Fruit fly (Drosophila melanogaster) whole organism, wandering third instar larva: ENCODE results near the gene atk.

ENCODE experiments used
- Abd-B ChIP-seq: fragments of >200 bp; optimal IDR thresholded peaks from 2 replicates; lab custom pipeline; 2017; ENCODE audit warnings: missing biosample characterization, missing genetic modification characterization
- CG32264 ChIP-seq: fragments of 200-800 bp; sonication (Bioruptor generic); optimal IDR thresholded peaks from 2 replicates; lab custom pipeline; 2016; ENCODE audit warnings: missing biosample characterization, missing genetic modification characterization
- CG9705 ChIP-seq: fragments of 200-800 bp; sonication (Bioruptor generic); optimal IDR thresholded peaks from 2 replicates; lab custom pipeline; 2018; ENCODE audit warnings: missing biosample characterization, mild to moderate bottlenecking, missing genetic modification characterization
- CrebA ChIP-seq: fragments of 200-800 bp; sonication (Bioruptor generic); optimal IDR thresholded peaks from 2 replicates; lab custom pipeline; 2016; ENCODE audit warnings: missing biosample characterization, mild to moderate bottlenecking, missing genetic modification characterization, borderline replicate concordance
- Dfd ChIP-seq: fragments of >200 bp; optimal IDR thresholded peaks from 2 replicates; lab custom pipeline; 2017; ENCODE audit warnings: missing biosample characterization, missing genetic modification characterization
- Dif ChIP-seq: fragments of 200-275, 200-300 bp; sonication (Bioruptor generic); optimal IDR thresholded peaks from 2 replicates; lab custom pipeline; 2018; ENCODE audit warnings: missing biosample characterization, missing genetic modification characterization; ENCODE audit not compliant: partially characterized antibody
- GATAd ChIP-seq: sonication (Bioruptor generic); optimal IDR thresholded peaks from 2 replicates; lab custom pipeline; 2016; ENCODE audit warnings: missing biosample characterization, missing genetic modification characterization
- HLH106 ChIP-seq: fragments of 200-800 bp; optimal IDR thresholded peaks from 3 replicates; lab custom pipeline; 2019; ENCODE audit warnings: missing biosample characterization, mild to moderate bottlenecking, missing genetic modification characterization, moderate library complexity
- Hnf4 ChIP-seq: fragments of 200-800 bp; sonication (Bioruptor generic); optimal IDR thresholded peaks from 2 replicates; lab custom pipeline; 2016; ENCODE audit warnings: missing biosample characterization, mild to moderate bottlenecking, missing genetic modification characterization
- Hr78 ChIP-seq: fragments of >200 bp; optimal IDR thresholded peaks from 2 replicates; lab custom pipeline; 2017; ENCODE audit warnings: missing biosample characterization, missing genetic modification characterization
- Hr83 ChIP-seq: fragments of 200-300 bp; sonication (Bioruptor generic); optimal IDR thresholded peaks from 2 replicates; lab custom pipeline; 2016; ENCODE audit warnings: missing biosample characterization, mild to moderate bottlenecking, missing genetic modification characterization, moderate library complexity; ENCODE audit not compliant: poor library complexity, severe bottlenecking
- Jra ChIP-seq: sonication (Bioruptor generic); optimal IDR thresholded peaks from 2 replicates; lab custom pipeline; 2016; ENCODE audit warnings: missing biosample characterization, missing genetic modification characterization
- Mio ChIP-seq: sonication (Bioruptor generic); optimal IDR thresholded peaks from 2 replicates; lab custom pipeline; 2016; ENCODE audit warnings: missing biosample characterization, missing genetic modification characterization
- Myc ChIP-seq: fragments of >200 bp; optimal IDR thresholded peaks from 2 replicates; lab custom pipeline; 2017
- N ChIP-seq: fragments of >200 bp; optimal IDR thresholded peaks from 2 replicates; lab custom pipeline; 2018; ENCODE audit warnings: missing biosample characterization, missing external identifiers, missing genetic modification characterization
- OdsH ChIP-seq: fragments of 200-800 bp; sonication (Bioruptor generic); optimal IDR thresholded peaks from 2 replicates; lab custom pipeline; 2016; ENCODE audit warnings: missing biosample characterization, mild to moderate bottlenecking, missing genetic modification characterization
- Rel ChIP-seq, 2 experiments: fragments of 200-800 bp; sonication (Bioruptor generic) in 1 of 2; optimal IDR thresholded peaks; 2 replicates in 1 of 2; 3 replicates in 1 of 2; lab custom pipeline; 2016 to 2019; ENCODE audit warnings: mild to moderate bottlenecking in 2 of 2, missing biosample characterization in 2 of 2, missing genetic modification characterization in 2 of 2, moderate library complexity in 1 of 2
- Sp1 ChIP-seq: fragments of 200-800 bp; sonication (Bioruptor generic); optimal IDR thresholded peaks from 3 replicates; lab custom pipeline; 2019; ENCODE audit warnings: missing biosample characterization, mild to moderate bottlenecking, missing genetic modification characterization, moderate library complexity
- Vsx2 ChIP-seq: fragments of 200-300, 225-300 bp; sonication (Bioruptor generic); optimal IDR thresholded peaks from 2 replicates; lab custom pipeline; 2018; ENCODE audit warnings: missing biosample characterization, missing genetic modification characterization; ENCODE audit not compliant: partially characterized antibody
- br ChIP-seq: fragments of 200-800 bp; sonication (Bioruptor generic); optimal IDR thresholded peaks from 2 replicates; lab custom pipeline; 2016; ENCODE audit warnings: missing biosample characterization, missing genetic modification characterization
- brk ChIP-seq: fragments of 200-800 bp; sonication (Bioruptor generic); optimal IDR thresholded peaks from 2 replicates; lab custom pipeline; 2016; ENCODE audit warnings: missing biosample characterization, mild to moderate bottlenecking, missing genetic modification characterization
- dl ChIP-seq, 2 experiments: fragments of 175-275, 200-275 bp in 1 of 2; fragments of 200-275 bp in 1 of 2; sonication (Bioruptor generic); optimal IDR thresholded peaks; lab custom pipeline; 2018; ENCODE audit warnings: mild to moderate bottlenecking in 2 of 2, missing biosample characterization in 2 of 2, missing genetic modification characterization in 2 of 2, moderate library complexity in 2 of 2; ENCODE audit not compliant: partially characterized antibody in 2 of 2, insufficient read depth in 1 of 2
- dmrt93B ChIP-seq: fragments of 200-800 bp; sonication (Bioruptor generic); optimal IDR thresholded peaks from 2 replicates; lab custom pipeline; 2018; ENCODE audit warnings: missing biosample characterization, mild to moderate bottlenecking, missing genetic modification characterization
- dsf ChIP-seq: sonication (Bioruptor generic); optimal IDR thresholded peaks from 2 replicates; lab custom pipeline; 2016; ENCODE audit warnings: missing biosample characterization, missing genetic modification characterization, borderline replicate concordance
- ey ChIP-seq: fragments of 200-800 bp; sonication (Bioruptor generic); optimal IDR thresholded peaks from 2 replicates; lab custom pipeline; 2016; ENCODE audit warnings: missing biosample characterization, missing genetic modification characterization
- foxo ChIP-seq, 2 experiments: fragments of 200-800 bp; sonication (Bioruptor generic); optimal IDR thresholded peaks; 2 replicates in 1 of 2; 3 replicates in 1 of 2; lab custom pipeline; 2016 to 2017; ENCODE audit warnings: missing biosample characterization in 2 of 2, missing genetic modification characterization in 2 of 2
- fru ChIP-seq: fragments of 200-800 bp; sonication (Bioruptor generic); optimal IDR thresholded peaks from 3 replicates; lab custom pipeline; 2016; ENCODE audit warnings: missing biosample characterization, mild to moderate bottlenecking, missing genetic modification characterization
- h ChIP-seq: fragments of 200-800 bp; sonication (Bioruptor generic); optimal IDR thresholded peaks from 3 replicates; lab custom pipeline; 2016; ENCODE audit warnings: missing biosample characterization, mild to moderate bottlenecking, missing genetic modification characterization
- jim ChIP-seq: fragments of 175-275, 200-325 bp; sonication (Bioruptor generic); optimal IDR thresholded peaks from 2 replicates; lab custom pipeline; 2016; ENCODE audit warnings: missing biosample characterization, mild to moderate bottlenecking, missing genetic modification characterization
- lola ChIP-seq: fragments of >200 bp; optimal IDR thresholded peaks from 2 replicates; lab custom pipeline; 2017; ENCODE audit warnings: missing biosample characterization, missing genetic modification characterization
- pan ChIP-seq: fragments of >200 bp; optimal IDR thresholded peaks from 2 replicates; lab custom pipeline; 2017
- psq ChIP-seq: fragments of 200-800 bp; sonication (Bioruptor generic); optimal IDR thresholded peaks from 3 replicates; lab custom pipeline; 2017; ENCODE audit warnings: missing biosample characterization, mild to moderate bottlenecking, missing genetic modification characterization, moderate library complexity
- rgr ChIP-seq: fragments of 200-800 bp; sonication (Bioruptor generic); optimal IDR thresholded peaks from 3 replicates; lab custom pipeline; 2016; ENCODE audit warnings: missing biosample characterization, mild to moderate bottlenecking, missing genetic modification characterization
- sage ChIP-seq: fragments of 200-800 bp; sonication (Bioruptor generic); optimal IDR thresholded peaks from 2 replicates; lab custom pipeline; 2016; ENCODE audit warnings: missing biosample characterization, mild to moderate bottlenecking, missing genetic modification characterization
- sv ChIP-seq: fragments of 200-800 bp; sonication (Bioruptor generic); optimal IDR thresholded peaks from 3 replicates; lab custom pipeline; 2016; ENCODE audit warnings: missing biosample characterization, missing genetic modification characterization
- tai ChIP-seq: sonication (Bioruptor generic); optimal IDR thresholded peaks from 2 replicates; lab custom pipeline; 2016; ENCODE audit warnings: missing biosample characterization, missing genetic modification characterization
- usp ChIP-seq: fragments of >200 bp; optimal IDR thresholded peaks from 2 replicates; lab custom pipeline; 2017; ENCODE audit warnings: missing biosample characterization, missing genetic modification characterization
- woc ChIP-seq: sonication (Bioruptor generic); optimal IDR thresholded peaks from 2 replicates; lab custom pipeline; 2016; ENCODE audit warnings: missing biosample characterization, mild to moderate bottlenecking, missing genetic modification characterization

atk gene

DNA sequence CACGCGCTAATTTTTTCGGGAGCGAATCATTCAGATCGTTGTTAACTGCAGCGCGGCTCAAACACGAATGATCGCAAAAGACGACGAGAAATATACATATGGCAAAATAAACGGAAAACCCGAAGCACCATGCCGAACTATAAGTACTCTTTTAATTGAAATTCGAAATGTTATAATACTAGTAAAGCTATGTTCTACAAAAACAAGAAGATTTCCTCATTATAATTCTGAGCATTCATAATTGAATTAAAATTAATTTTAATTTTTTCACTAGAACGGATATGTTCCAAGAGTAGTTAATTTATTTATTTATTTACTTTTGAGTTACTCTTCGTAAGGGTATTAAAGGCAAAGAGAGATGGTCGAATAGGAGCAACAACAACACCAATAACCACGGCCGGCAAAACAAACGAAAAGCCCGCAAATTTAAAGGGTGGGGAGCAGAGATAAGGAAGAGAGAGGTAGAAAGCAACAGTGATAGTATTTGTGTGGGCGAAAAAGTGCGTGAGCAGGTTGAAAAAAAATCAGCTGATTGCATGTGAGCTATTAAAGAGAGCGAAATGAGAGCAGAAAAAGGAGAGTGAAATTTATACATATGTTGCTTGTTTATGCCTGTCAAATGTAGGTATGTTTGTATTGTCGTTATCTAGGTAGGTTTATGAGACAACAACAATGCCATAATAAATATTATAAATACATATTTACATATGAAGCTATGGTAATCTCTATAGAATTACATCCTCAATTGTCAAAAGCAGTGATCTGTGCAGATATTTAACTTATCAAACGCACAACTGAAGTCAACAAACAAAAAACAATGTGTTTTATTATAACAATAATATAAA, 29.0 kb upstream of the atk start:
- peak; percentile 92 for TF ChIP-seq Sp1 (GFP tag; lab: Kevin White, UChicago)
- no peak for TF ChIP-seq Abd-B (GFP tag; lab: Kevin White, UChicago)
- peak; percentile 6 for TF ChIP-seq Dfd (GFP tag; lab: Kevin White, UChicago)
- peak; percentile 34 for TF ChIP-seq CG9705 (GFP tag; lab: Kevin White, UChicago)
- peak; percentile 89 for TF ChIP-seq brk (GFP tag; lab: Kevin White, UChicago)
- no peak for TF ChIP-seq Hr78 (GFP tag; lab: Kevin White, UChicago)
- peak; percentile 90 for TF ChIP-seq ey (GFP tag; lab: Kevin White, UChicago)
- peak; percentile 40 for TF ChIP-seq Mio
- no peak for TF ChIP-seq pan (lab: Kevin White, UChicago)
- peak; percentile 34 for TF ChIP-seq Dif (GFP tag; lab: Kevin White, UChicago)
- TF ChIP-seq Rel (GFP tag; optimal IDR thresholded peaks at IDR 0.05; lab: Kevin White, UChicago) = peak; percentile 76
- peak; percentile 72 for TF ChIP-seq Rel (tag; optimal IDR thresholded peaks at IDR 0.05; lab: Kevin White, UChicago)
- no peak for TF ChIP-seq Myc (lab: Kevin White, UChicago)
- TF ChIP-seq CG32264 = peak; percentile 74
- TF ChIP-seq sage (GFP tag; lab: Kevin White, UChicago) = peak; percentile 78
- TF ChIP-seq psq (GFP tag; lab: Kevin White, UChicago) = peak; percentile 98
- peak; percentile 92 for TF ChIP-seq woc (GFP tag; lab: Kevin White, UChicago)
- peak; percentile 88 for TF ChIP-seq br (GFP tag; lab: Kevin White, UChicago)
- peak; percentile 64 for TF ChIP-seq Hr83 (GFP tag; lab: Kevin White, UChicago)
- TF ChIP-seq h (GFP tag; lab: Kevin White, UChicago) = peak; percentile 96
- no peak for TF ChIP-seq CrebA (GFP tag; lab: Kevin White, UChicago)
- peak; percentile 20 to 23 for TF ChIP-seq dl (GFP tag; optimal IDR thresholded peaks at IDR 0.05; lab: Kevin White, UChicago; ENCODE audit: insufficient read depth in 1 of 2, partially characterized antibody in 2 of 2)
- peak; percentile 56 for TF ChIP-seq tai (GFP tag; lab: Kevin White, UChicago)
- no peak for TF ChIP-seq N (GFP tag; lab: Kevin White, UChicago)
- TF ChIP-seq rgr (GFP tag; lab: Kevin White, UChicago) = peak; percentile 93
- TF ChIP-seq dmrt93B (GFP tag; lab: Kevin White, UChicago) = peak; percentile 68
- TF ChIP-seq Vsx2 (GFP tag; lab: Kevin White, UChicago) = no peak
- no peak for TF ChIP-seq usp (GFP tag; lab: Kevin White, UChicago)
- no peak for TF ChIP-seq lola (GFP tag; lab: Kevin White, UChicago)
- TF ChIP-seq HLH106 = peak; percentile 91
- TF ChIP-seq Jra (GFP tag; lab: Kevin White, UChicago) = peak; percentile 87
- peak; percentile 63 for TF ChIP-seq dsf
- TF ChIP-seq jim = no peak
- TF ChIP-seq sv (GFP tag; lab: Kevin White, UChicago) = no peak
- no peak for TF ChIP-seq GATAd (GFP tag; lab: Kevin White, UChicago)
- peak; percentile 27 to 93 for TF ChIP-seq foxo (GFP tag; optimal IDR thresholded peaks at IDR 0.05; lab: Kevin White, UChicago)
- TF ChIP-seq OdsH = peak; percentile 95
- peak; percentile 94 for TF ChIP-seq fru (GFP tag; lab: Kevin White, UChicago)
- peak; percentile 76 for TF ChIP-seq Hnf4

DNA sequence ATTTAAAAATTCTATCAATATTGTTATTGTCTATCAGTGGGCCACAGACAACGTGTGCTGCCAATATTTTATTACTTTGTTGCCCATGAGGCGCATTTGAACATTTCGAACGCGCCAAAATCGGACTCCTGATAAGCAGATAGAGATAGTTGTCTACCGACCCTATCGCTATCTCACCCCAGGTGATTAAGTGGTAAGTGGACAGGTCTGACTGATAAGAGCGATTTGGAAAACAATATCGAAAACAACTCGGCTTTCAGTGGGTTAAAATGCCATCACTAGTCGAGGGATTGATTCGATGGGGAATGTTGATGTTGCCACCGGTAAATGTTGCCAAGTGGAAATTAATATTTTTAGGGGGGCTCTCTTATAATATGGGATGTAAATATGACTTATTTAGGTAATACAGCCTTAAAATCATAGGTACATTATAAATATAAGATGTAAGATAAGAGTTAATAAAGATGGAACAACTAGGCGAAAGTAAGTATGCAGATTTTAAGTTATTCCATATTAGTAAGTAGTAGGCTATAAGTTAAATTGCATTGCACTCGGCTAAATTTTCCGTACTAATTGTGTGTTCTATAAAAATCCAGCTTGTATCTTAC, 27.0 kb upstream of the atk start, which contains the start of gene ND-39:
TSS of gene ND-39 (plus strand) at position 558 of the 608 bp plus-strand sequence.
- TF ChIP-seq Jra (GFP tag; lab: Kevin White, UChicago) (no peak), N (GFP tag; lab: Kevin White, UChicago) (no peak), h (GFP tag; lab: Kevin White, UChicago) (peak; percentile 17)
